Worm (Caenorhabditis elegans) whole organism, L4/young adult: ENCODE results near the gene zim-3.

Experiments
- W03F9.2 ChIP-seq: fragments of 150-350 bp; optimal IDR thresholded peaks from 2 replicates; lab custom pipeline; 2014; ENCODE audit warnings: missing biosample characterization, missing genetic modification characterization
- dao-5 ChIP-seq: sonication (generic microtip); optimal IDR thresholded peaks from 2 replicates; lab custom pipeline; 2016; ENCODE audit warnings: missing genotype, missing genetic modification characterization, moderate library complexity, missing compliant biosample characterization
- him-1 ChIP-seq: sonication (generic microtip); optimal IDR thresholded peaks from 2 replicates; lab custom pipeline; 2016; ENCODE audit warnings: missing genotype, missing genetic modification reagents, missing genetic modification characterization, missing compliant biosample characterization

- no peak for TF ChIP-seq dao-5 (tag; lab: Kevin White, UChicago)
- no peak for TF ChIP-seq him-1 (tag; lab: Kevin White, UChicago)
- TF ChIP-seq W03F9.2, result no peak
Observed at ce11 chrIV:10593570-10593969, 35.1 kb downstream of the zim-3 start, which contains the start of gene C43F9.7.
